Fruit fly (Drosophila melanogaster) whole organism, embryonic: Measurements from ENCODE around the gene lwr.

Experiments used
- CG10959 ChIP-seq: fragments of 200-800 bp; sonication (Bioruptor generic); IDR thresholded peaks from 2 replicates; pipeline ENCODE4 v1.3.6; 2022; ENCODE audit warnings: missing biosample characterization, missing genetic modification characterization
- CG13287 ChIP-seq: fragments of 200-800 bp; sonication (Bioruptor generic); IDR thresholded peaks from 2 replicates; pipeline ENCODE4 v1.3.6; 2022; ENCODE audit warnings: missing biosample characterization, missing genetic modification characterization; ENCODE audit not compliant: partially characterized antibody
- CG18011 ChIP-seq: fragments of 200-800 bp; sonication (Bioruptor generic); optimal IDR thresholded peaks from 2 replicates; lab custom pipeline; 2017; ENCODE audit warnings: missing biosample characterization, missing genetic modification characterization, mild to moderate bottlenecking, moderate library complexity, missing genotype
- CG2678 ChIP-seq: fragments of 200-800 bp; sonication (Bioruptor generic); optimal IDR thresholded peaks from 3 replicates; lab custom pipeline; 2019; ENCODE audit warnings: missing biosample characterization, mild to moderate bottlenecking, missing genetic modification characterization, moderate library complexity
- CG34422 ChIP-seq: fragments of 200-800 bp; sonication (Bioruptor generic); IDR thresholded peaks from 3 replicates; pipeline ENCODE4 v1.3.6; 2022; ENCODE audit warnings: missing biosample characterization, missing genetic modification characterization
- CG8944 ChIP-seq: fragments of 200-800 bp; sonication (Bioruptor generic); optimal IDR thresholded peaks from 3 replicates; lab custom pipeline; 2016; ENCODE audit warnings: missing biosample characterization, missing genetic modification characterization
- CHES-1-like ChIP-seq: fragments of 200-800 bp; sonication (Bioruptor generic); optimal IDR thresholded peaks from 2 replicates; lab custom pipeline; 2016; ENCODE audit warnings: missing biosample characterization, missing genetic modification characterization
- Chrac-16 ChIP-seq: fragments of 200-800 bp; sonication (Bioruptor generic); optimal IDR thresholded peaks from 3 replicates; lab custom pipeline; 2016; ENCODE audit warnings: missing biosample characterization, missing genetic modification characterization
- D ChIP-seq, 2 experiments: fragments of 200-800 bp in 1 of 2; fragments of >200 bp in 1 of 2; sonication (Bioruptor generic) in 1 of 2; optimal IDR thresholded peaks; 2 replicates in 1 of 2; 3 replicates in 1 of 2; lab custom pipeline; 2017; ENCODE audit warnings: mild to moderate bottlenecking in 1 of 2, missing biosample characterization in 1 of 2, missing genetic modification characterization in 1 of 2, missing genetic modification reagents in 1 of 2
- Deaf1 ChIP-seq: fragments of 200-800 bp; optimal IDR thresholded peaks from 3 replicates; lab custom pipeline; 2019; ENCODE audit warnings: missing biosample characterization, mild to moderate bottlenecking, missing genetic modification characterization, moderate library complexity
- Dek ChIP-seq: fragments of 200-800 bp; sonication (Bioruptor generic); optimal IDR thresholded peaks from 3 replicates; lab custom pipeline; 2019; ENCODE audit warnings: missing biosample characterization, mild to moderate bottlenecking, missing genetic modification characterization, moderate library complexity
- Doc3 ChIP-seq: fragments of 200-800 bp; sonication (Bioruptor generic); IDR thresholded peaks from 3 replicates; pipeline ENCODE4 v1.3.6; 2022; ENCODE audit warnings: missing biosample characterization, missing genetic modification characterization; ENCODE audit not compliant: partially characterized antibody
- Med ChIP-seq: fragments of 200-800 bp; sonication (Bioruptor generic); peaks from one replicate; lab custom pipeline; 2016; ENCODE audit warnings: missing biosample characterization, missing genetic modification characterization, mild to moderate bottlenecking, inconsistent platforms, moderate library complexity
- Nf-YB ChIP-seq: fragments of 200-800 bp; sonication (Bioruptor generic); optimal IDR thresholded peaks from 3 replicates; lab custom pipeline; 2019; ENCODE audit warnings: missing biosample characterization, mild to moderate bottlenecking, missing genetic modification characterization, moderate library complexity
- Nf-YC ChIP-seq: fragments of 200-800 bp; optimal IDR thresholded peaks from 3 replicates; lab custom pipeline; 2019; ENCODE audit warnings: missing biosample characterization, mild to moderate bottlenecking, missing genetic modification characterization, moderate library complexity
- Poxn ChIP-seq: fragments of 200-800 bp; sonication (Bioruptor generic); IDR thresholded peaks from 2 replicates; pipeline ENCODE4 v1.3.6; 2022; ENCODE audit warnings: missing biosample characterization, missing genetic modification characterization
- Scr ChIP-seq: fragments of 200-800 bp; sonication (Bioruptor generic); IDR thresholded peaks from 2 replicates; pipeline ENCODE4 v1.3.6; 2022; ENCODE audit warnings: missing biosample characterization, missing genetic modification characterization; ENCODE audit not compliant: partially characterized antibody
- Spps ChIP-seq: fragments of 200-800 bp; sonication (Bioruptor generic); optimal IDR thresholded peaks from 2 replicates; lab custom pipeline; 2018; ENCODE audit warnings: missing biosample characterization, mild to moderate bottlenecking, missing genetic modification characterization
- Sry-δ ChIP-seq: fragments of 200-800 bp; sonication (Bioruptor generic); optimal IDR thresholded peaks from 2 replicates; lab custom pipeline; 2016; ENCODE audit warnings: missing biosample characterization, missing genetic modification characterization
- Taf1 ChIP-seq: fragments of 200-800 bp; sonication (Bioruptor generic); IDR thresholded peaks from 2 replicates; pipeline ENCODE4 v1.3.6; 2022; ENCODE audit warnings: missing biosample characterization, missing genetic modification characterization
- Trl ChIP-seq, 3 experiments: fragments of >200 bp in 2 of 3; fragments of 200-800 bp in 1 of 3; sonication (Bioruptor generic) in 1 of 3; optimal IDR thresholded peaks; 2 replicates in 1 of 3; 3 replicates in 2 of 3; lab custom pipeline; 2016 to 2017; ENCODE audit warnings: missing biosample characterization in 1 of 3, missing genetic modification characterization in 1 of 3
- Vsx1 ChIP-seq: fragments of 200-800 bp; sonication (Bioruptor generic); optimal IDR thresholded peaks from 2 replicates; lab custom pipeline; 2017; ENCODE audit warnings: missing biosample characterization, mild to moderate bottlenecking, missing genetic modification characterization, missing genetic modification reagents
- aop ChIP-seq: fragments of 200-800 bp; sonication (Bioruptor generic); IDR thresholded peaks from 2 replicates; pipeline ENCODE4 v1.3.6; 2022; ENCODE audit warnings: missing biosample characterization, missing genetic modification characterization
- crol ChIP-seq: fragments of 200-800 bp; sonication (Bioruptor generic); IDR thresholded peaks from 2 replicates; pipeline ENCODE4 v1.3.6; 2022; ENCODE audit warnings: missing biosample characterization, missing genetic modification characterization
- exex ChIP-seq: fragments of 200-800 bp; sonication (Bioruptor generic); optimal IDR thresholded peaks from 4 replicates; lab custom pipeline; 2018; ENCODE audit warnings: missing biosample characterization, mild to moderate bottlenecking, missing genetic modification characterization, moderate library complexity
- nerfin-1 ChIP-seq: fragments of 200-800 bp; sonication (Bioruptor generic); optimal IDR thresholded peaks from 3 replicates; lab custom pipeline; 2019; ENCODE audit warnings: missing biosample characterization, mild to moderate bottlenecking, missing genetic modification characterization, moderate library complexity
- oc ChIP-seq: fragments of 200-800 bp; sonication (Bioruptor generic); optimal IDR thresholded peaks from 2 replicates; lab custom pipeline; 2018; ENCODE audit warnings: missing biosample characterization, mild to moderate bottlenecking, missing genetic modification characterization, moderate library complexity
- pros ChIP-seq: fragments of 200-800 bp; sonication (Bioruptor generic); optimal IDR thresholded peaks from 3 replicates; lab custom pipeline; 2019; ENCODE audit warnings: missing biosample characterization, mild to moderate bottlenecking, missing genetic modification characterization, moderate library complexity
- scrt ChIP-seq: fragments of 200-800 bp; sonication (Bioruptor generic); optimal IDR thresholded peaks from 2 replicates; lab custom pipeline; 2018; ENCODE audit warnings: missing biosample characterization, mild to moderate bottlenecking, missing genetic modification characterization, moderate library complexity
- seq ChIP-seq: fragments of 200-800 bp; sonication (Bioruptor generic); IDR thresholded peaks from 2 replicates; pipeline ENCODE4 v1.3.6; 2022; ENCODE audit warnings: missing biosample characterization, missing genetic modification characterization
- stwl ChIP-seq: fragments of 200-800 bp; sonication (Bioruptor generic); optimal IDR thresholded peaks from 3 replicates; lab custom pipeline; 2018; ENCODE audit warnings: missing biosample characterization, mild to moderate bottlenecking, missing genetic modification characterization, moderate library complexity
- unpg ChIP-seq: fragments of 200-800 bp; sonication (Bioruptor generic); optimal IDR thresholded peaks from 3 replicates; lab custom pipeline; 2018; ENCODE audit warnings: missing biosample characterization, mild to moderate bottlenecking, missing genetic modification characterization, moderate library complexity
- zen2 ChIP-seq: fragments of 200-800 bp; sonication (Bioruptor generic); IDR thresholded peaks from 3 replicates; pipeline ENCODE4 v1.3.6; 2022; ENCODE audit warnings: missing biosample characterization, missing genetic modification characterization; ENCODE audit not compliant: partially characterized antibody
- zfh2 ChIP-seq: fragments of 200-800 bp; sonication (Bioruptor generic); optimal IDR thresholded peaks from 2 replicates; lab custom pipeline; 2016; ENCODE audit warnings: missing biosample characterization, missing genetic modification characterization

The lwr gene

DNA sequence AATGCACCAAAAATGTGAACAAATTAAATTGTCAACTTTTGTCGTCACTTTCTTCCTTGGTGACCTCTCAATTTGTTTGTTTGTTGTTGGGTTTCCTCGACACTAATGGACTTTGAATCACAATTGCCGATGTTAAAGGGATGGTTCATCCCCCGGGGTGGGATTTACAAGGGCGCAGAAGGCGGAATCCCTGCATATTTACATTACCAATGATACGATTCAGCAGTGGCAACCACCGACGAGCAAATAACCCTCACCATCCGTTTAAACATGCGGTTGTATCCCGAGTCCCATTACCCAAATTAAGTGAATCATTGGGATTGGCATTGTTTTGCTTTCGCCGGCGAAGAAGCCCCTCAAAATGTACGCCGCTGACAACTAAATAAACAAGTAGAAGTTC is 49.1 kb upstream of the lwr start:
- TF ChIP-seq CG13287 (GFP tag; lab: Robert Waterston, UW) (no peak), Taf1 (GFP tag; lab: Robert Waterston, UW) (no peak), zen2 (no peak), Vsx1 (GFP tag; lab: Kevin White, UChicago) (no peak), Chrac-16 (GFP tag; lab: Kevin White, UChicago) (no peak), Nf-YB (GFP tag; lab: Kevin White, UChicago) (peak; percentile 79), scrt (GFP tag; lab: Kevin White, UChicago) (no peak), CG2678 (tag; lab: Kevin White, UChicago) (no peak), Nf-YC (tag; lab: Kevin White, UChicago) (peak; percentile 63), CG34422 (GFP tag; lab: Robert Waterston, UW) (no peak), seq (GFP tag; lab: Robert Waterston, UW) (peak; percentile 21; the same call in 1 of the 2 replicates), CG18011 (GFP tag; lab: Kevin White, UChicago) (no peak), Spps (tag; lab: Kevin White, UChicago) (no peak), pros (peak; percentile 35), CG8944 (no peak), CG10959 (GFP tag; lab: Robert Waterston, UW) (no peak), unpg (GFP tag; lab: Kevin White, UChicago) (no peak), stwl (no peak), Doc3 (GFP tag; lab: Robert Waterston, UW) (no peak), Poxn (GFP tag; lab: Robert Waterston, UW) (no peak), nerfin-1 (tag; lab: Kevin White, UChicago) (peak; percentile 44), zfh2 (GFP tag; lab: Kevin White, UChicago) (no peak), oc (peak; percentile 33), exex (no peak), Dek (tag; lab: Kevin White, UChicago) (no peak), CHES-1-like (no peak)

DNA sequence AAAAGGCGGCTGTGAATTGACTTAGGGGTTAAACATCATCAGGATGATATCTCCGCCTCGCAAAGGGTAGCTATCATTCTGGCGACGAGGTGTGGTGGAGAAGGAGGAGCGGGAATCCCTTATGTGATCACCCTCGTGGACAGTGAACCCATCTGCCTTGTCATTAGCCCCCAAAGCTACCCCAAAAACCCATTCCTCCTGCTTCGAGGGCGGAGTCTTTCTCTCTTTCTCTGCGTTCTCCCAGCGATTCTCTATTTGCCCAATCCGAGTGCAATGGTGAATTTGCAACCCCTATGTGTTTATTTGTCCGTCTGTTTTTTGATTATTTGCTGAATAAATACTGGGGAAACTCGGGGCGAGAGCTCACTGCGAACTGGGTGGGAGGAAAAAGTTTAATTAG is 42.9 kb upstream of the lwr start:
- peak; percentile 81 for TF ChIP-seq seq (GFP tag; lab: Robert Waterston, UW)
- peak; percentile 95 for TF ChIP-seq Nf-YB (GFP tag; lab: Kevin White, UChicago)
- no peak for TF ChIP-seq D (optimal IDR thresholded peaks at IDR 0.05; lab: Kevin White, UChicago)
- TF ChIP-seq D (GFP tag; optimal IDR thresholded peaks at IDR 0.05; lab: Kevin White, UChicago), result no peak
- TF ChIP-seq Scr (GFP tag; lab: Robert Waterston, UW), result no peak
- TF ChIP-seq Sry-δ, result no peak
- peak; percentile 49 for TF ChIP-seq crol (GFP tag; lab: Robert Waterston, UW)
- TF ChIP-seq Nf-YC (tag; lab: Kevin White, UChicago), result peak; percentile 95
- peak; percentile 24 to 33 for TF ChIP-seq Trl (optimal IDR thresholded peaks at IDR 0.05; lab: Kevin White, UChicago)
- no peak for TF ChIP-seq Trl (GFP tag; optimal IDR thresholded peaks at IDR 0.05; lab: Kevin White, UChicago)

DNA sequence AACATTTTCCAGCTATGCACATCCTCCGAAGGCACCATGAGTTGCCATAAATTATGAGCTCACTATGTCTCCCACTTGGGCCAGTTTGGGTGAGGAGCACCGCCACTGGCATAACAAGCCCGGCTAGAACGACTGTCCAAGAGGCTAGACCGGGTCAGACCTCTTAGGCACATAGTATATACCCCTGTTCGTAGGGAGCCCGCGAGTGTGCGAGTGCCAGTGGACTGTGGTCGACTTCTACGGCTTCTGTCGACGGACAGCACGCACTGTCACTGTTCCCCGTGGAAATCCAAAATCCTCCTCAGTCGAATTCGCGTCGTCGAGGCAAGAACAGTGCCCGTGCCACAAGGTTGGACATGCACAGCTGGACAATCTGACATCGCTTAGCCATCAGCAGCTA is 34.8 kb upstream of the lwr start, which contains the start of gene Pph13:
Gene Pph13, plus strand, starts transcription at position 301 of the 400 bp plus-strand sequence.
- TF ChIP-seq aop (GFP tag; lab: Robert Waterston, UW) (no peak), Deaf1 (tag; lab: Kevin White, UChicago) (no peak), Med (no peak)
